Fruit fly (Drosophila melanogaster) Kc167 (cell line): Measurements from ENCODE around the gene Muc18B.

Experiments
- Myc ChIP-seq: fragments of >200 bp; optimal IDR thresholded peaks from 2 replicates; lab custom pipeline; 2017; ENCODE audit warnings: missing external identifiers
- ttk ChIP-seq: sonication (Bioruptor generic); optimal IDR thresholded peaks from 2 replicates; lab custom pipeline; 2017; ENCODE audit warnings: missing external identifiers

DNA sequence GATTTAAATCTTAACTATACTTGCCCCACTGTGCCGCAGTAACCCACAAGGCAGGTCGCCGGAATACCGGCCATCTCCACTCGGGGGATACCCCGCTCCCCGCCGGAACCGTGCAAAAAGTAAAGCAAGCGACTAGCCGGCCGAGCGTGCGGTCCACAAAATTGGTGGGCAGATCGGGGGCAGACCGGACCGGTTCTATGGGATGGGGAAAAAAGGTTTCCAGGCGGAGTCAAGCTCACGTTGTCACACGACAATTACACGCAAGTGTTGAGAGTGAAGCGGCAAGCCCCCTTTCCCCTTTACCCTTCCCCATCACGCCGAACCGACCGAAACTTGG is 10.0 kb downstream of the Muc18B start:
- TF ChIP-seq ttk (lab: Kevin White, UChicago) (no peak), Myc (lab: Kevin White, UChicago) (no peak)
